Worm (Caenorhabditis elegans) whole organism, midembryonic: ENCODE results near the gene F26F4.5.
"Not testable (repeated sequence)": the region's sequence is repeated elsewhere in the genome, so short reads cannot be mapped to it uniquely, and the experiment has no call there.

Source experiments
- T22C8.4 ChIP-seq: fragments of 200-800 bp; sonication (Bioruptor generic); IDR thresholded peaks from 2 replicates; pipeline ENCODE4 v1.3.6; 2022; ENCODE audit warnings: missing genetic modification characterization, missing compliant biosample characterization
- cog-1 ChIP-seq: sonication (generic microtip); optimal IDR thresholded peaks from 2 replicates; lab custom pipeline; 2016; ENCODE audit warnings: missing genetic modification characterization, missing compliant biosample characterization
- flt-1 ChIP-seq: fragments of 200-800 bp; sonication (Bioruptor generic); IDR thresholded peaks from 2 replicates; pipeline ENCODE4 v1.3.6; 2022; ENCODE audit warnings: missing genetic modification characterization, missing compliant biosample characterization
- klf-2 ChIP-seq: fragments of 200-800 bp; sonication (Bioruptor generic); conservative IDR thresholded peaks from 2 replicates; pipeline ENCODE4 v1.3.6; 2022; ENCODE audit warnings: missing genetic modification reagents, missing genetic modification characterization, missing compliant biosample characterization
- med-1 ChIP-seq: sonication (generic microtip); optimal IDR thresholded peaks from 2 replicates; lab custom pipeline; 2017; ENCODE audit warnings: missing genetic modification characterization, mild to moderate bottlenecking, missing compliant biosample characterization, antibody characterized with exemption, missing genetic modification reagents; ENCODE audit not compliant: insufficient read depth
- ref-1 ChIP-seq: fragments of 200-800 bp; sonication (Bioruptor generic); conservative IDR thresholded peaks from 2 replicates; pipeline ENCODE4 v1.3.6; 2022; ENCODE audit warnings: missing genetic modification reagents, missing genetic modification characterization, missing compliant biosample characterization
- tab-1 ChIP-seq: fragments of 200-800 bp; sonication (Bioruptor generic); IDR thresholded peaks from 2 replicates; pipeline ENCODE4 v1.3.6; 2022; ENCODE audit warnings: missing genetic modification characterization, missing compliant biosample characterization
- ztf-23 ChIP-seq: fragments of 200-800 bp; sonication (Bioruptor generic); IDR thresholded peaks from 2 replicates; pipeline ENCODE4 v1.3.6; 2022; ENCODE audit warnings: missing genetic modification reagents, missing genetic modification characterization, missing compliant biosample characterization

ce11 chrIII:4922020-4922419, 31.0 kb upstream of the F26F4.5 start, which contains the start of gene mmab-1:
- not testable (repeated sequence) for TF ChIP-seq flt-1 (GFP tag; lab: Robert Waterston, UW); klf-2 (GFP tag; lab: Robert Waterston, UW); med-1 (GFP tag; lab: Kevin White, UChicago); tab-1 (GFP tag; lab: Robert Waterston, UW); cog-1; ref-1 (GFP tag; lab: Robert Waterston, UW); ztf-23; T22C8.4 (GFP tag; lab: Robert Waterston, UW)
